Worm (Caenorhabditis elegans): ENCODE results near the gene C27A7.6.

- TF ChIP-seq nfya-1 (tag; optimal IDR thresholded peaks at IDR 0.05; ENCODE audit: borderline replicate concordance, insufficient read depth) (no peak), xnd-1 (tag; optimal IDR thresholded peaks at IDR 0.05) (no peak), lin-35 (GFP tag; optimal IDR thresholded peaks at IDR 0.05) (no peak), ama-1 (optimal IDR thresholded peaks at IDR 0.05) (no peak), ama-1 (GFP tag; optimal IDR thresholded peaks at IDR 0.05) (no peak), lin-54 (GFP tag; optimal IDR thresholded peaks at IDR 0.05) (no peak), attf-5 (GFP tag; optimal IDR thresholded peaks at IDR 0.05) (no peak), pha-4 (tag; optimal IDR thresholded peaks at IDR 0.05) (no peak), unc-62 (GFP tag; optimal IDR thresholded peaks at IDR 0.05) (no peak), lsy-27 (tag; optimal IDR thresholded peaks at IDR 0.05; ENCODE audit: borderline replicate concordance, insufficient read depth) (no peak), snpc-4 (GFP tag; optimal IDR thresholded peaks at IDR 0.05) (no peak), snpc-4 (tag; optimal IDR thresholded peaks at IDR 0.05) (no peak), dox-1 (GFP tag; IDR thresholded peaks at IDR 0.05) (no peak), athp-1 (tag; optimal IDR thresholded peaks at IDR 0.05) (no peak)
These were observed 27.8 kb upstream of the C27A7.6 start for ce11 chrV:12158377-12158776.
